Fruit fly (Drosophila melanogaster) whole organism, embryonic: ENCODE data around the gene CG31538.

Experiments
- Awh ChIP-seq: fragments of 200-800 bp; sonication (Bioruptor generic); IDR thresholded peaks from 2 replicates; pipeline ENCODE4, ENCODE4 v1.3.6; 2022; ENCODE audit warnings: missing biosample characterization, missing genetic modification characterization
- B-H2 ChIP-seq: fragments of 200-800 bp; sonication (Bioruptor generic); optimal IDR thresholded peaks from 2 replicates; lab custom pipeline; 2018; ENCODE audit warnings: missing biosample characterization, mild to moderate bottlenecking, missing genetic modification characterization
- Bdp1 ChIP-seq: fragments of 200-800 bp; sonication (Bioruptor generic); optimal IDR thresholded peaks from 3 replicates; lab custom pipeline; 2016; ENCODE audit warnings: missing biosample characterization, missing genetic modification characterization
- CG10147 ChIP-seq: fragments of 200-800 bp; sonication (Bioruptor generic); optimal IDR thresholded peaks from 2 replicates; lab custom pipeline; 2019; ENCODE audit warnings: missing biosample characterization, mild to moderate bottlenecking, missing genetic modification characterization, moderate library complexity
- CG10274 ChIP-seq: fragments of 200-800 bp; sonication (Bioruptor generic); optimal IDR thresholded peaks from 3 replicates; lab custom pipeline; 2017; ENCODE audit warnings: missing biosample characterization, mild to moderate bottlenecking, missing genetic modification characterization
- CG10321 ChIP-seq: fragments of 200-800 bp; sonication (Bioruptor generic); IDR thresholded peaks from 2 replicates; pipeline ENCODE4 v1.3.6; 2022; ENCODE audit warnings: missing biosample characterization, missing genetic modification characterization
- CG10366 ChIP-seq: fragments of 200-800 bp; sonication (Bioruptor generic); IDR thresholded peaks from 2 replicates; pipeline ENCODE4 v1.3.6; 2022; ENCODE audit warnings: missing biosample characterization, missing genetic modification characterization
- CG12744 ChIP-seq: fragments of 200-800 bp; sonication (Bioruptor generic); optimal IDR thresholded peaks from 2 replicates; lab custom pipeline; 2016; ENCODE audit warnings: missing biosample characterization, missing genetic modification characterization
- CG13287 ChIP-seq: fragments of 200-800 bp; sonication (Bioruptor generic); IDR thresholded peaks from 2 replicates; pipeline ENCODE4 v1.3.6; 2022; ENCODE audit warnings: missing biosample characterization, missing genetic modification characterization; ENCODE audit not compliant: partially characterized antibody
- CG13296 ChIP-seq: fragments of 200-800 bp; sonication (Bioruptor generic); optimal IDR thresholded peaks from 3 replicates; lab custom pipeline; 2018; ENCODE audit warnings: missing biosample characterization, mild to moderate bottlenecking, missing genetic modification characterization
- CG13894 ChIP-seq: fragments of 200-800 bp; sonication (Bioruptor generic); optimal IDR thresholded peaks from 3 replicates; lab custom pipeline; 2018; ENCODE audit warnings: missing biosample characterization, mild to moderate bottlenecking, missing genetic modification characterization, moderate library complexity
- CG1603 ChIP-seq: fragments of 200-800 bp; sonication (Bioruptor generic); optimal IDR thresholded peaks from 2 replicates; lab custom pipeline; 2019; ENCODE audit warnings: missing biosample characterization, mild to moderate bottlenecking, missing genetic modification characterization, moderate library complexity
- CG16863 ChIP-seq: fragments of 200-800 bp; sonication (Bioruptor generic); optimal IDR thresholded peaks from 3 replicates; lab custom pipeline; 2016; ENCODE audit warnings: missing biosample characterization, missing genetic modification characterization
- CG18262 ChIP-seq: fragments of 200-800 bp; optimal IDR thresholded peaks from 3 replicates; lab custom pipeline; 2019; ENCODE audit warnings: missing biosample characterization, mild to moderate bottlenecking, missing genetic modification characterization, moderate library complexity
- CG2875 ChIP-seq: fragments of 200-800 bp; sonication (Bioruptor generic); optimal IDR thresholded peaks from 2 replicates; lab custom pipeline; 2017; ENCODE audit warnings: missing biosample characterization, mild to moderate bottlenecking, missing genetic modification characterization, missing genetic modification reagents
- CG42726 ChIP-seq: fragments of 200-800 bp; sonication (Bioruptor generic); IDR thresholded peaks from 2 replicates; pipeline ENCODE4 v1.3.6; 2022; ENCODE audit warnings: missing biosample characterization, missing genetic modification characterization; ENCODE audit not compliant: partially characterized antibody
- CG4404 ChIP-seq: fragments of 200-800 bp; sonication (Bioruptor generic); IDR thresholded peaks from 2 replicates; pipeline ENCODE4 v1.3.6; 2022; ENCODE audit warnings: missing biosample characterization, missing genetic modification characterization
- CG5953 ChIP-seq: fragments of 200-800 bp; sonication (Bioruptor generic); IDR thresholded peaks from 2 replicates; pipeline ENCODE4 v1.3.6; 2022; ENCODE audit warnings: missing biosample characterization, missing genetic modification characterization
- CG8089 ChIP-seq: fragments of 200-800 bp; sonication (Bioruptor generic); optimal IDR thresholded peaks from 3 replicates; lab custom pipeline; 2016; ENCODE audit warnings: missing biosample characterization, missing genetic modification characterization
- CG8388 ChIP-seq: fragments of 200-800 bp; sonication (Bioruptor generic); optimal IDR thresholded peaks from 2 replicates; lab custom pipeline; 2019; ENCODE audit warnings: missing biosample characterization, mild to moderate bottlenecking, missing genetic modification characterization, moderate library complexity
- Doc2 ChIP-seq: fragments of 200-800 bp; sonication (Bioruptor generic); IDR thresholded peaks from 2 replicates; pipeline ENCODE4 v1.3.6; 2022; ENCODE audit warnings: missing biosample characterization, missing genetic modification characterization
- Drgx ChIP-seq: fragments of 200-800 bp; sonication (Bioruptor generic); IDR thresholded peaks from 2 replicates; pipeline ENCODE4 v1.3.6; 2022; ENCODE audit warnings: missing biosample characterization, missing genetic modification characterization
- E2f2 ChIP-seq: fragments of 200-800 bp; sonication (Bioruptor generic); IDR thresholded peaks from 2 replicates; pipeline ENCODE4 v1.3.6; 2022; ENCODE audit warnings: missing biosample characterization, missing genetic modification characterization
- HLH4C ChIP-seq: fragments of 200-800 bp; sonication (Bioruptor generic); IDR thresholded peaks from 3 replicates; pipeline ENCODE4 v1.3.6; 2022; ENCODE audit warnings: missing biosample characterization, missing genetic modification characterization; ENCODE audit not compliant: partially characterized antibody
- Hey ChIP-seq: fragments of 200-800 bp; sonication (Bioruptor generic); optimal IDR thresholded peaks from 3 replicates; lab custom pipeline; 2018; ENCODE audit warnings: missing biosample characterization, mild to moderate bottlenecking, missing genetic modification characterization
- Jarid2 ChIP-seq: fragments of 200-800 bp; sonication (Bioruptor generic); optimal IDR thresholded peaks from 3 replicates; lab custom pipeline; 2017; ENCODE audit warnings: mild to moderate bottlenecking, missing biosample characterization, missing genetic modification reagents, missing genetic modification characterization
- MBD-R2 ChIP-seq: fragments of 200-800 bp; sonication (Bioruptor generic); IDR thresholded peaks from 2 replicates; pipeline ENCODE4 v1.3.6; 2022; ENCODE audit warnings: missing biosample characterization, missing genetic modification characterization
- NFAT ChIP-seq: fragments of 200-800 bp; sonication (Bioruptor generic); IDR thresholded peaks from 2 replicates; pipeline ENCODE4 v1.3.6; 2022; ENCODE audit warnings: missing biosample characterization, missing genetic modification characterization
- Nf-YB ChIP-seq: fragments of 200-800 bp; sonication (Bioruptor generic); optimal IDR thresholded peaks from 3 replicates; lab custom pipeline; 2019; ENCODE audit warnings: missing biosample characterization, mild to moderate bottlenecking, missing genetic modification characterization, moderate library complexity
- Oli ChIP-seq: fragments of 200-800 bp; sonication (Bioruptor generic); optimal IDR thresholded peaks from 2 replicates; lab custom pipeline; 2018; ENCODE audit warnings: missing biosample characterization, mild to moderate bottlenecking, missing genetic modification characterization, moderate library complexity
- PHDP ChIP-seq: fragments of 200-800 bp; sonication (Bioruptor generic); optimal IDR thresholded peaks from 3 replicates; lab custom pipeline; 2018; ENCODE audit warnings: missing biosample characterization, mild to moderate bottlenecking, missing genetic modification characterization, moderate library complexity
- ab ChIP-seq: fragments of 200-800 bp; sonication (Bioruptor generic); optimal IDR thresholded peaks from 2 replicates; lab custom pipeline; 2016; ENCODE audit warnings: missing biosample characterization, missing genetic modification characterization
- br ChIP-seq: fragments of >200 bp; optimal IDR thresholded peaks from 2 replicates; lab custom pipeline; 2017
- cas ChIP-seq: fragments of 200-800 bp; sonication (Bioruptor generic); IDR thresholded peaks from 2 replicates; pipeline ENCODE4 v1.3.6; 2022; ENCODE audit warnings: missing biosample characterization, missing genetic modification characterization
- chm ChIP-seq: fragments of 200-800 bp; sonication (Bioruptor generic); IDR thresholded peaks from 2 replicates; pipeline ENCODE4 v1.3.6; 2022; ENCODE audit warnings: missing biosample characterization, missing genetic modification characterization
- cwo ChIP-seq: fragments of 200-800 bp; sonication (Bioruptor generic); optimal IDR thresholded peaks from 3 replicates; lab custom pipeline; 2017; ENCODE audit warnings: missing biosample characterization, missing genetic modification characterization, mild to moderate bottlenecking, moderate library complexity, missing genetic modification reagents
- dan ChIP-seq: fragments of 200-800 bp; sonication (Bioruptor generic); IDR thresholded peaks from 2 replicates; pipeline ENCODE4 v1.3.6; 2022; ENCODE audit warnings: missing biosample characterization, missing genetic modification characterization
- emc ChIP-seq: fragments of 200-800 bp; sonication (Bioruptor generic); optimal IDR thresholded peaks from 2 replicates; lab custom pipeline; 2016; ENCODE audit warnings: missing biosample characterization, missing genetic modification characterization
- esg ChIP-seq: fragments of 200-800 bp; sonication (Bioruptor generic); conservative IDR thresholded peaks from 2 replicates; pipeline ENCODE4 v1.3.6; 2022; ENCODE audit warnings: missing biosample characterization, missing genetic modification characterization
- exex ChIP-seq: fragments of 200-800 bp; sonication (Bioruptor generic); optimal IDR thresholded peaks from 4 replicates; lab custom pipeline; 2018; ENCODE audit warnings: missing biosample characterization, mild to moderate bottlenecking, missing genetic modification characterization, moderate library complexity
- gro ChIP-seq: fragments of 200-800 bp; sonication (Bioruptor generic); optimal IDR thresholded peaks from 2 replicates; lab custom pipeline; 2016; ENCODE audit warnings: missing biosample characterization, missing genetic modification characterization
- hth ChIP-seq: fragments of >200 bp; optimal IDR thresholded peaks from 2 replicates; lab custom pipeline; 2017; ENCODE audit warnings: inconsistent platforms
- lbe ChIP-seq: fragments of 200-800 bp; sonication (Bioruptor generic); optimal IDR thresholded peaks from 2 replicates; lab custom pipeline; 2016; ENCODE audit warnings: missing biosample characterization, mild to moderate bottlenecking, missing genetic modification characterization
- nom ChIP-seq: fragments of 200-800 bp; sonication (Bioruptor generic); optimal IDR thresholded peaks from 2 replicates; lab custom pipeline; 2017; ENCODE audit warnings: missing biosample characterization, missing genetic modification characterization, mild to moderate bottlenecking, moderate library complexity, missing genetic modification reagents
- sr ChIP-seq: fragments of 200-800 bp; sonication (Bioruptor generic); IDR thresholded peaks from 3 replicates; pipeline ENCODE4 v1.3.6; 2022; ENCODE audit warnings: missing biosample characterization, missing genetic modification characterization
- tio ChIP-seq: fragments of 200-800 bp; sonication (Bioruptor generic); optimal IDR thresholded peaks from 2 replicates; lab custom pipeline; 2017; ENCODE audit warnings: missing biosample characterization, missing genetic modification characterization, inconsistent platforms
- tna ChIP-seq: fragments of 200-800 bp; sonication (Bioruptor generic); IDR thresholded peaks from 2 replicates; pipeline ENCODE4 v1.3.6; 2022; ENCODE audit warnings: missing biosample characterization, missing genetic modification characterization; ENCODE audit not compliant: partially characterized antibody
- tx ChIP-seq: fragments of 200-800 bp; sonication (Bioruptor generic); optimal IDR thresholded peaks from 2 replicates; lab custom pipeline; 2016; ENCODE audit warnings: missing biosample characterization, missing genetic modification characterization
- vvl ChIP-seq: fragments of 200-800 bp; sonication (Bioruptor generic); IDR thresholded peaks from 2 replicates; pipeline ENCODE4 v1.3.6; 2022; ENCODE audit warnings: missing biosample characterization, missing genetic modification characterization

The CG31538 gene

dm6 chr3R:5256462-5257146, 21.0 kb downstream of the CG31538 start, which contains the start of the genes Enoph and Hph (continued):
- peak; percentile 28; the same call in 1 of the 2 replicates for TF ChIP-seq MBD-R2 (GFP tag; lab: Robert Waterston, UW)
- peak; percentile 54; the same call in 1 of the 2 replicates for TF ChIP-seq CG4404 (GFP tag; lab: Robert Waterston, UW)
- TF ChIP-seq PHDP (tag; lab: Kevin White, UChicago), result peak; percentile 58
- peak; percentile 38; the same call in 1 of the 2 replicates for TF ChIP-seq NFAT (GFP tag; lab: Robert Waterston, UW)
- TF ChIP-seq emc (GFP tag; lab: Kevin White, UChicago), result no peak
- TF ChIP-seq CG10366 (GFP tag; lab: Robert Waterston, UW), result peak; percentile 46
- TF ChIP-seq B-H2 (GFP tag; lab: Kevin White, UChicago), result peak; percentile 57
- TF ChIP-seq br (lab: Kevin White, UChicago), result no peak
- TF ChIP-seq Oli (tag; lab: Kevin White, UChicago), result peak; percentile 27
- peak; percentile 25 for TF ChIP-seq CG8388
- TF ChIP-seq CG10147 (GFP tag; lab: Kevin White, UChicago), result peak; percentile 79
- TF ChIP-seq cwo (GFP tag; lab: Kevin White, UChicago), result peak; percentile 52
- TF ChIP-seq nom (GFP tag; lab: Kevin White, UChicago), result no peak
- peak; percentile 57 for TF ChIP-seq CG13296
- 0 out of 2 replicates have a peak, but pooled peaks have one; percentile 29 for TF ChIP-seq Awh (GFP tag; lab: Robert Waterston, UW)
- peak; percentile 36 for TF ChIP-seq CG1603
- no peak for TF ChIP-seq CG2875 (GFP tag; lab: Kevin White, UChicago)
- no peak for TF ChIP-seq CG8089
- TF ChIP-seq lbe, result peak; percentile 44
- no peak for TF ChIP-seq CG10321
- no peak for TF ChIP-seq CG12744 (GFP tag; lab: Kevin White, UChicago)
- peak; percentile 51 for TF ChIP-seq tx (GFP tag; lab: Kevin White, UChicago)
- TF ChIP-seq gro (GFP tag; lab: Kevin White, UChicago), result peak; percentile 5
- TF ChIP-seq CG10274, result peak; percentile 46
- TF ChIP-seq dan (GFP tag; lab: Robert Waterston, UW), result no peak
- peak; percentile 59 for TF ChIP-seq tio
- TF ChIP-seq cas (GFP tag; lab: Robert Waterston, UW), result no peak
- TF ChIP-seq esg (GFP tag; lab: Robert Waterston, UW), result peak; percentile 54; the same call in 1 of the 2 replicates
- 0 out of 2 replicates have a peak, but pooled peaks have one; percentile 41 for TF ChIP-seq CG42726 (GFP tag; lab: Robert Waterston, UW)
- 0 out of 2 replicates have a peak, but pooled peaks have one; percentile 44 for TF ChIP-seq vvl (GFP tag; lab: Robert Waterston, UW)
- peak; percentile 81 for TF ChIP-seq CG13287 (GFP tag; lab: Robert Waterston, UW)
- TF ChIP-seq hth (lab: Kevin White, UChicago), result no peak
- peak; percentile 11 for TF ChIP-seq exex (tag; lab: Kevin White, UChicago)
- TF ChIP-seq CG18262, result peak; percentile 67
- TF ChIP-seq Jarid2, result peak; percentile 27
- no peak for TF ChIP-seq Bdp1
- TF ChIP-seq Nf-YB, result no peak
- peak; percentile 52; the same call in 1 of the 2 replicates for TF ChIP-seq E2f2 (GFP tag; lab: Robert Waterston, UW)
- TF ChIP-seq chm (GFP tag; lab: Robert Waterston, UW), result 0 out of 2 replicates have a peak, but pooled peaks have one; percentile 30
- TF ChIP-seq CG13894 (tag; lab: Kevin White, UChicago), result peak; percentile 52
- TF ChIP-seq CG5953 (GFP tag; lab: Robert Waterston, UW), result no peak
- TF ChIP-seq CG16863 (GFP tag; lab: Kevin White, UChicago), result peak; percentile 43
- peak; percentile 69; the same call in 1 of the 2 replicates for TF ChIP-seq tna
- peak; percentile 81 for TF ChIP-seq HLH4C
- TF ChIP-seq Hey (tag; lab: Kevin White, UChicago), result no peak
- TF ChIP-seq ab (GFP tag; lab: Kevin White, UChicago), result no peak
- no peak for TF ChIP-seq Doc2
- TF ChIP-seq Drgx (GFP tag; lab: Robert Waterston, UW), result peak; percentile 53; the same call in 1 of the 2 replicates
- no peak for TF ChIP-seq sr (GFP tag; lab: Robert Waterston, UW)
